Fruit fly (Drosophila melanogaster) whole organism, embryonic: ENCODE results near the gene CG5986.

ENCODE experiments used
- Antp ChIP-seq: fragments of 200-800 bp; sonication (Bioruptor generic); optimal IDR thresholded peaks from 3 replicates; lab custom pipeline; 2016; ENCODE audit warnings: missing biosample characterization, missing genetic modification characterization
- Bgb ChIP-seq: fragments of 200-800 bp; sonication (Bioruptor generic); IDR thresholded peaks from 2 replicates; pipeline ENCODE4 v1.3.6; 2022; ENCODE audit warnings: missing biosample characterization, missing genetic modification characterization; ENCODE audit not compliant: partially characterized antibody
- C15 ChIP-seq: fragments of 200-800 bp; sonication (Bioruptor generic); IDR thresholded peaks from 3 replicates; pipeline ENCODE4 v1.3.6; 2022; ENCODE audit warnings: missing biosample characterization, missing genetic modification characterization
- CG10147 ChIP-seq: fragments of 200-800 bp; sonication (Bioruptor generic); optimal IDR thresholded peaks from 2 replicates; lab custom pipeline; 2019; ENCODE audit warnings: missing biosample characterization, mild to moderate bottlenecking, missing genetic modification characterization, moderate library complexity
- CG12104 ChIP-seq: fragments of 200-800 bp; sonication (Bioruptor generic); optimal IDR thresholded peaks from 3 replicates; lab custom pipeline; 2016; ENCODE audit warnings: missing biosample characterization, missing genetic modification characterization
- CG13424 ChIP-seq: fragments of 200-800 bp; sonication (Bioruptor generic); optimal IDR thresholded peaks from 2 replicates; lab custom pipeline; 2019; ENCODE audit warnings: missing biosample characterization, mild to moderate bottlenecking, missing genetic modification characterization, moderate library complexity
- CG14441 ChIP-seq: fragments of 200-800 bp; sonication (Bioruptor generic); IDR thresholded peaks from 2 replicates; pipeline ENCODE4 v1.3.6; 2022; ENCODE audit warnings: missing biosample characterization, missing genetic modification characterization
- CG15479 ChIP-seq: fragments of 200-800 bp; sonication (Bioruptor generic); optimal IDR thresholded peaks from 3 replicates; lab custom pipeline; 2019; ENCODE audit warnings: missing biosample characterization, mild to moderate bottlenecking, missing genetic modification characterization, moderate library complexity
- CG2116 ChIP-seq: fragments of 200-800 bp; sonication (Bioruptor generic); optimal IDR thresholded peaks from 3 replicates; lab custom pipeline; 2018; ENCODE audit warnings: missing biosample characterization, mild to moderate bottlenecking, missing genetic modification characterization
- CG2199 ChIP-seq: fragments of 200-800 bp; sonication (Bioruptor generic); IDR thresholded peaks from 3 replicates; pipeline ENCODE4 v1.3.6; 2022; ENCODE audit warnings: missing biosample characterization, missing genetic modification characterization
- CG30403 ChIP-seq: fragments of 200-800 bp; sonication (Bioruptor generic); optimal IDR thresholded peaks from 3 replicates; lab custom pipeline; 2016; ENCODE audit warnings: missing biosample characterization, missing genetic modification characterization
- CG32532 ChIP-seq: fragments of 200-800 bp; sonication (Bioruptor generic); IDR thresholded peaks from 2 replicates; pipeline ENCODE4 v1.3.6; 2022; ENCODE audit warnings: missing biosample characterization, missing genetic modification characterization
- CG3281 ChIP-seq: fragments of 200-800 bp; sonication (Bioruptor generic); optimal IDR thresholded peaks from 3 replicates; lab custom pipeline; 2017; ENCODE audit warnings: missing biosample characterization, mild to moderate bottlenecking, missing genetic modification characterization
- CG6854 ChIP-seq: fragments of 200-800 bp; sonication (Bioruptor generic); optimal IDR thresholded peaks from 3 replicates; lab custom pipeline; 2017; ENCODE audit warnings: missing biosample characterization, mild to moderate bottlenecking, missing genetic modification characterization
- CG7745 ChIP-seq: fragments of 200-800 bp; sonication (Bioruptor generic); optimal IDR thresholded peaks from 2 replicates; lab custom pipeline; 2018; ENCODE audit warnings: missing biosample characterization, mild to moderate bottlenecking, missing genetic modification characterization, moderate library complexity
- CG8290 ChIP-seq, 3 experiments: fragments of 200-800 bp; sonication (Bioruptor generic); optimal IDR thresholded peaks; 2 replicates each; lab custom pipeline; 2016 to 2019; ENCODE audit warnings: missing biosample characterization in 3 of 3, missing genetic modification characterization in 3 of 3, mild to moderate bottlenecking in 2 of 3, moderate library complexity in 1 of 3
- CG8388 ChIP-seq: fragments of 200-800 bp; sonication (Bioruptor generic); optimal IDR thresholded peaks from 2 replicates; lab custom pipeline; 2019; ENCODE audit warnings: missing biosample characterization, mild to moderate bottlenecking, missing genetic modification characterization, moderate library complexity
- CG9609 ChIP-seq: fragments of 200-800 bp; sonication (Bioruptor generic); optimal IDR thresholded peaks from 3 replicates; lab custom pipeline; 2016; ENCODE audit warnings: missing biosample characterization, missing genetic modification characterization
- CrebB ChIP-seq: fragments of 200-800 bp; sonication (Bioruptor generic); optimal IDR thresholded peaks from 3 replicates; lab custom pipeline; 2018; ENCODE audit warnings: missing biosample characterization, mild to moderate bottlenecking, missing genetic modification characterization
- D19A ChIP-seq: fragments of 200-800 bp; optimal IDR thresholded peaks from 3 replicates; lab custom pipeline; 2019; ENCODE audit warnings: missing biosample characterization, mild to moderate bottlenecking, missing genetic modification characterization, moderate library complexity
- Dad ChIP-seq: fragments of 200-800 bp; sonication (Bioruptor generic); optimal IDR thresholded peaks from 3 replicates; lab custom pipeline; 2016; ENCODE audit warnings: missing biosample characterization, missing genetic modification characterization
- Dll ChIP-seq: fragments of 200-800 bp; sonication (Bioruptor generic); IDR thresholded peaks from 4 replicates; pipeline ENCODE4 v1.3.6; 2022; ENCODE audit warnings: missing biosample characterization, missing genetic modification characterization; ENCODE audit not compliant: partially characterized antibody
- Doc3 ChIP-seq: fragments of 200-800 bp; sonication (Bioruptor generic); IDR thresholded peaks from 3 replicates; pipeline ENCODE4 v1.3.6; 2022; ENCODE audit warnings: missing biosample characterization, missing genetic modification characterization; ENCODE audit not compliant: partially characterized antibody
- Drgx ChIP-seq: fragments of 200-800 bp; sonication (Bioruptor generic); IDR thresholded peaks from 2 replicates; pipeline ENCODE4 v1.3.6; 2022; ENCODE audit warnings: missing biosample characterization, missing genetic modification characterization
- Gsc ChIP-seq: fragments of 200-800 bp; sonication (Bioruptor generic); IDR thresholded peaks from 2 replicates; pipeline ENCODE4 v1.3.6; 2022; ENCODE audit warnings: missing biosample characterization, missing genetic modification characterization
- HHEX ChIP-seq: fragments of 200-800 bp; sonication (Bioruptor generic); optimal IDR thresholded peaks from 3 replicates; lab custom pipeline; 2017; ENCODE audit warnings: missing biosample characterization, mild to moderate bottlenecking, missing genetic modification characterization, missing genetic modification reagents
- HmgZ ChIP-seq: fragments of 200-800 bp; sonication (Bioruptor generic); optimal IDR thresholded peaks from 2 replicates; lab custom pipeline; 2018; ENCODE audit warnings: missing biosample characterization, mild to moderate bottlenecking, missing genetic modification characterization
- Mad ChIP-seq: fragments of 200-800 bp; sonication (Bioruptor generic); optimal IDR thresholded peaks from 2 replicates; lab custom pipeline; 2016; ENCODE audit warnings: missing biosample characterization, missing genetic modification characterization
- Meics ChIP-seq: fragments of 200-800 bp; sonication (Bioruptor generic); optimal IDR thresholded peaks from 2 replicates; lab custom pipeline; 2017; ENCODE audit warnings: missing biosample characterization, mild to moderate bottlenecking, missing genetic modification characterization
- NFAT ChIP-seq: fragments of 200-800 bp; sonication (Bioruptor generic); IDR thresholded peaks from 2 replicates; pipeline ENCODE4 v1.3.6; 2022; ENCODE audit warnings: missing biosample characterization, missing genetic modification characterization
- NK7.1 ChIP-seq: fragments of 200-800 bp; sonication (Bioruptor generic); optimal IDR thresholded peaks from 3 replicates; lab custom pipeline; 2016; ENCODE audit warnings: missing biosample characterization, missing genetic modification characterization
- Rfx ChIP-seq: fragments of 200-800 bp; sonication (Bioruptor generic); IDR thresholded peaks from 2 replicates; pipeline ENCODE4 v1.3.6; 2022; ENCODE audit warnings: missing biosample characterization, missing genetic modification characterization
- aop ChIP-seq: fragments of 200-800 bp; sonication (Bioruptor generic); IDR thresholded peaks from 2 replicates; pipeline ENCODE4 v1.3.6; 2022; ENCODE audit warnings: missing biosample characterization, missing genetic modification characterization
- bbx ChIP-seq: fragments of 200-800 bp; sonication (Bioruptor generic); IDR thresholded peaks from 2 replicates; pipeline ENCODE4 v1.3.6; 2022; ENCODE audit warnings: missing biosample characterization, missing genetic modification characterization; ENCODE audit not compliant: partially characterized antibody
- cg ChIP-seq: fragments of 200-800 bp; sonication (Bioruptor generic); optimal IDR thresholded peaks from 3 replicates; lab custom pipeline; 2019; ENCODE audit warnings: missing biosample characterization, mild to moderate bottlenecking, missing genetic modification characterization, moderate library complexity
- ewg ChIP-seq: fragments of 200-800 bp; sonication (Bioruptor generic); optimal IDR thresholded peaks from 3 replicates; lab custom pipeline; 2017; ENCODE audit warnings: mild to moderate bottlenecking, missing biosample characterization, missing genetic modification reagents, missing genetic modification characterization
- fd102C ChIP-seq: fragments of 200-800 bp; sonication (Bioruptor generic); optimal IDR thresholded peaks from 2 replicates; lab custom pipeline; 2018; ENCODE audit warnings: missing biosample characterization, mild to moderate bottlenecking, missing genetic modification characterization, moderate library complexity
- ftz-f1 ChIP-seq: fragments of 200-800 bp; sonication (Bioruptor generic); optimal IDR thresholded peaks from 2 replicates; lab custom pipeline; 2016; ENCODE audit warnings: missing biosample characterization, missing genetic modification characterization
- kah ChIP-seq: fragments of 200-800 bp; sonication (Bioruptor generic); optimal IDR thresholded peaks from 2 replicates; lab custom pipeline; 2018; ENCODE audit warnings: missing biosample characterization, mild to moderate bottlenecking, missing genetic modification characterization
- knrl ChIP-seq: fragments of 200-800 bp; sonication (Bioruptor generic); IDR thresholded peaks from 3 replicates; pipeline ENCODE4 v1.3.6; 2022; ENCODE audit warnings: missing biosample characterization, missing genetic modification characterization; ENCODE audit not compliant: partially characterized antibody
- lola ChIP-seq, 3 experiments: fragments of >200 bp in 2 of 3; fragments of 200-800 bp in 1 of 3; sonication (Bioruptor generic) in 1 of 3; optimal IDR thresholded peaks; 2 replicates each; lab custom pipeline; 2017 to 2019; ENCODE audit warnings: missing biosample characterization in 3 of 3, missing genetic modification characterization in 3 of 3, mild to moderate bottlenecking in 1 of 3, moderate library complexity in 1 of 3
- nerfin-1 ChIP-seq: fragments of 200-800 bp; sonication (Bioruptor generic); optimal IDR thresholded peaks from 3 replicates; lab custom pipeline; 2019; ENCODE audit warnings: missing biosample characterization, mild to moderate bottlenecking, missing genetic modification characterization, moderate library complexity
- nerfin-2 ChIP-seq: fragments of 200-800 bp; sonication (Bioruptor generic); IDR thresholded peaks from 2 replicates; pipeline ENCODE4 v1.3.6; 2022; ENCODE audit warnings: missing biosample characterization, missing genetic modification characterization; ENCODE audit not compliant: partially characterized antibody
- psq ChIP-seq: fragments of 200-800 bp; sonication (Bioruptor generic); optimal IDR thresholded peaks from 2 replicates; lab custom pipeline; 2017; ENCODE audit warnings: missing biosample characterization, missing genetic modification characterization
- repo ChIP-seq: fragments of 200-800 bp; sonication (Bioruptor generic); optimal IDR thresholded peaks from 2 replicates; lab custom pipeline; 2016; ENCODE audit warnings: missing biosample characterization, missing genetic modification characterization
- sens ChIP-seq: fragments of 200-800 bp; sonication (Bioruptor generic); peaks from one replicate; lab custom pipeline; 2016; ENCODE audit warnings: missing biosample characterization, missing genetic modification characterization
- sens-2 ChIP-seq: fragments of 200-800 bp; sonication (Bioruptor generic); IDR thresholded peaks from 2 replicates; pipeline ENCODE4 v1.3.6; 2022; ENCODE audit warnings: missing biosample characterization, missing genetic modification characterization
- tll ChIP-seq, 2 experiments: fragments of 200-800 bp in 1 of 2; fragments of >200 bp in 1 of 2; sonication (Bioruptor generic) in 1 of 2; optimal IDR thresholded peaks; 2 replicates each; lab custom pipeline; 2017 to 2019; ENCODE audit warnings: missing biosample characterization in 2 of 2, missing genetic modification characterization in 2 of 2, mild to moderate bottlenecking in 1 of 2, moderate library complexity in 1 of 2

The CG5986 gene

dm6 chr3R:24046580-24047225 is 887 bp upstream of the CG5986 start (continued):
- TF ChIP-seq kah (GFP tag; lab: Kevin White, UChicago) (no peak), Dll (GFP tag; lab: Robert Waterston, UW) (0 out of 4 replicates have a peak, but pooled peaks have one; percentile 26), CG7745 (tag; lab: Kevin White, UChicago) (no peak), CG3281 (GFP tag; lab: Kevin White, UChicago) (no peak), Antp (GFP tag; lab: Kevin White, UChicago) (no peak), CG8388 (GFP tag; lab: Kevin White, UChicago) (no peak), CG2199 (no peak), CG32532 (0 out of 2 replicates have a peak, but pooled peaks have one; percentile 4), CrebB (no peak), HHEX (GFP tag; lab: Kevin White, UChicago) (peak; percentile 8), Dad (no peak), sens-2 (GFP tag; lab: Robert Waterston, UW) (no peak), CG15479 (GFP tag; lab: Kevin White, UChicago) (peak; percentile 86), CG8290 (GFP tag; optimal IDR thresholded peaks at IDR 0.05; lab: Kevin White, UChicago) (no peak), CG8290 (tag; optimal IDR thresholded peaks at IDR 0.05; lab: Kevin White, UChicago) (peak in 1 of 2 experiments; percentile 18), psq (GFP tag; lab: Kevin White, UChicago) (peak; percentile 90), CG30403 (GFP tag; lab: Kevin White, UChicago) (no peak), CG6854 (GFP tag; lab: Kevin White, UChicago) (no peak), C15 (GFP tag; lab: Robert Waterston, UW) (no peak), cg (GFP tag; lab: Kevin White, UChicago) (peak; percentile 79), CG10147 (GFP tag; lab: Kevin White, UChicago) (no peak), CG9609 (no peak), NK7.1 (GFP tag; lab: Kevin White, UChicago) (no peak), nerfin-2 (GFP tag; lab: Robert Waterston, UW) (no peak), aop (GFP tag; lab: Robert Waterston, UW) (no peak), fd102C (GFP tag; lab: Kevin White, UChicago) (no peak), sens (GFP tag; lab: Kevin White, UChicago) (peak; percentile 71), bbx (GFP tag; lab: Robert Waterston, UW) (no peak), repo (no peak), Bgb (peak; percentile 13; the same call in 1 of the 2 replicates), tll (GFP tag; optimal IDR thresholded peaks at IDR 0.05; lab: Kevin White, UChicago) (no peak), CG12104 (GFP tag; lab: Kevin White, UChicago) (no peak), CG2116 (GFP tag; lab: Kevin White, UChicago) (peak; percentile 87), Drgx (0 out of 2 replicates have a peak, but pooled peaks have one; percentile 15), Mad (GFP tag; lab: Kevin White, UChicago) (no peak), HmgZ (tag; lab: Kevin White, UChicago) (no peak), CG13424 (tag; lab: Kevin White, UChicago) (no peak), ftz-f1 (peak; percentile 65)

DNA sequence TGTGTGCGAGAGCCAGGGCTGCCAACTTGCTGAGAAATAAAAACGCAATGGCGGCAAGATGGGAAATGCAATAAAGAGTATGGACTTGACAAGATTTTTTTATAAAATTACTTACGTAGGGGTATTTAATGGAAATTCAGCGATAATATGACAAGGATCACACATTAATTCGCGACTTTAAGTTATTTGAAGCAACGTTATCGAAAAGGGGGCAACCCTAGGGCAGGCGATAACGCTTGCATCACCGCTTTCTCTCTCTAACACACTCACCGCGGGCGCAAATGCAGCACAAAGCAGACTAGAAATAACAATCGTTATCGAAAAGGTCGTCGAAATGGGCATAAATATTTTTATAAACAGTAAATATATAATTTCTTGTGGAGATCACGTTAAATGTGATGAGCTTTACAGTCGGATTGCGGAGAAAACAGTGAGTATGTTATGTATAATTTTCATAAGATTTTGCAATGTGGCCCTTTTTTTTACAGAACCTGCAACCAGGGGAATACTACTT is 465 bp downstream of the CG5986 start, which contains the start of gene Rox8:
TSS of gene Rox8 (minus strand) at position 268 of the 514 bp plus-strand sequence.
- peak; percentile 43 for TF ChIP-seq ewg (GFP tag; lab: Kevin White, UChicago)
- peak; percentile 7 for TF ChIP-seq CG3281 (GFP tag; lab: Kevin White, UChicago)
- TF ChIP-seq Doc3 (GFP tag; lab: Robert Waterston, UW) = 0 out of 3 replicates have a peak, but pooled peaks have one; percentile 41
- 0 out of 2 replicates have a peak, but pooled peaks have one; percentile 24 for TF ChIP-seq CG14441 (GFP tag; lab: Robert Waterston, UW)
- peak; percentile 54 for TF ChIP-seq nerfin-1
- TF ChIP-seq NFAT (GFP tag; lab: Robert Waterston, UW) = 0 out of 2 replicates have a peak, but pooled peaks have one; percentile 30
- TF ChIP-seq knrl = peak; percentile 47; the same call in 1 of the 3 replicates
- peak; percentile 55 for TF ChIP-seq Rfx (GFP tag; lab: Robert Waterston, UW)
- TF ChIP-seq D19A (tag; lab: Kevin White, UChicago) = peak; percentile 38
- peak in 1 of 3 experiments; percentile 3 for TF ChIP-seq lola (GFP tag; optimal IDR thresholded peaks at IDR 0.05; lab: Kevin White, UChicago)
- TF ChIP-seq Meics = peak; percentile 44
- TF ChIP-seq Gsc (GFP tag; lab: Robert Waterston, UW) = no peak
